Worm (Caenorhabditis elegans): ENCODE data around the gene T22F3.10.

- TF ChIP-seq ztf-11 (tag; optimal IDR thresholded peaks at IDR 0.05) (no peak), dpl-1 (GFP tag; optimal IDR thresholded peaks at IDR 0.05) (no peak), mxl-2 (GFP tag; conservative IDR thresholded peaks at IDR 0.05) (no peak), fkh-10 (GFP tag; optimal IDR thresholded peaks at IDR 0.05) (no peak), madf-9 (GFP tag; conservative IDR thresholded peaks at IDR 0.05) (no peak)
Measured at ce11 chrV:3580385-3580784, 31.2 kb downstream of the T22F3.10 start.

Measured in whole organism, L4 larva.